Fruit fly (Drosophila melanogaster): Measurements from ENCODE around the gene CG11379.

Gene CG11379

dm6 chrX:1179865-1180264 lies at the start of gene CG11379:
Gene CG11379 (plus strand): TSS chrX:1180165.
- TF ChIP-seq tai (GFP tag; optimal IDR thresholded peaks at IDR 0.05) (no peak), Jra (GFP tag; optimal IDR thresholded peaks at IDR 0.05) (no peak), dl (GFP tag; optimal IDR thresholded peaks at IDR 0.05; ENCODE audit: insufficient read depth in 1 of 2, partially characterized antibody in 2 of 2) (no peak), rgr (GFP tag; optimal IDR thresholded peaks at IDR 0.05) (no peak), dsf (GFP tag; optimal IDR thresholded peaks at IDR 0.05; ENCODE audit: borderline replicate concordance) (no peak), Abd-B (GFP tag; optimal IDR thresholded peaks at IDR 0.05) (no peak), Hr83 (GFP tag; optimal IDR thresholded peaks at IDR 0.05; ENCODE audit: poor library complexity, severe bottlenecking) (no peak), Hnf4 (GFP tag; optimal IDR thresholded peaks at IDR 0.05) (no peak), pan (optimal IDR thresholded peaks at IDR 0.05) (no peak), fru (GFP tag; optimal IDR thresholded peaks at IDR 0.05) (no peak)

- TF ChIP-seq sv (GFP tag; optimal IDR thresholded peaks at IDR 0.05) = no peak
- peak in 1 of 2 experiments; percentile 35 for TF ChIP-seq dl (GFP tag; optimal IDR thresholded peaks at IDR 0.05; ENCODE audit: insufficient read depth in 1 of 2, partially characterized antibody in 2 of 2)
- no peak for TF ChIP-seq ey (GFP tag; optimal IDR thresholded peaks at IDR 0.05)
- TF ChIP-seq Rel (GFP tag; optimal IDR thresholded peaks at IDR 0.05) = no peak
- no peak for TF ChIP-seq Rel (tag; optimal IDR thresholded peaks at IDR 0.05)
- TF ChIP-seq psq (GFP tag; optimal IDR thresholded peaks at IDR 0.05) = peak; percentile 84
- TF ChIP-seq usp (GFP tag; optimal IDR thresholded peaks at IDR 0.05) = no peak
- TF ChIP-seq h (GFP tag; optimal IDR thresholded peaks at IDR 0.05) = no peak
- TF ChIP-seq Vsx2 (GFP tag; optimal IDR thresholded peaks at IDR 0.05; ENCODE audit: partially characterized antibody) = peak; percentile 24
- TF ChIP-seq jim (GFP tag; optimal IDR thresholded peaks at IDR 0.05) = no peak
- TF ChIP-seq N (GFP tag; optimal IDR thresholded peaks at IDR 0.05) = no peak
- no peak for TF ChIP-seq Hr83 (GFP tag; optimal IDR thresholded peaks at IDR 0.05; ENCODE audit: poor library complexity, severe bottlenecking)
- TF ChIP-seq br (GFP tag; optimal IDR thresholded peaks at IDR 0.05) = no peak
- TF ChIP-seq tai (GFP tag; optimal IDR thresholded peaks at IDR 0.05) = no peak
- peak; percentile 33 for TF ChIP-seq Dif (GFP tag; optimal IDR thresholded peaks at IDR 0.05; ENCODE audit: partially characterized antibody)
- no peak for TF ChIP-seq lola (GFP tag; optimal IDR thresholded peaks at IDR 0.05)
- TF ChIP-seq sage (GFP tag; optimal IDR thresholded peaks at IDR 0.05) = no peak
- TF ChIP-seq Abd-B (GFP tag; optimal IDR thresholded peaks at IDR 0.05) = no peak
- TF ChIP-seq Myc (optimal IDR thresholded peaks at IDR 0.05) = no peak
Observed at dm6 chrX:1134053-1135005, 45.6 kb upstream of the CG11379 start, which contains the start of gene CG3655. Gene CG3655 (minus strand): TSS chrX:1134896.

- TF ChIP-seq CrebA (GFP tag; optimal IDR thresholded peaks at IDR 0.05; ENCODE audit: borderline replicate concordance) (no peak), dsf (GFP tag; optimal IDR thresholded peaks at IDR 0.05; ENCODE audit: borderline replicate concordance) (no peak), Hr78 (GFP tag; optimal IDR thresholded peaks at IDR 0.05) (no peak), ey (GFP tag; optimal IDR thresholded peaks at IDR 0.05) (no peak), tai (GFP tag; optimal IDR thresholded peaks at IDR 0.05) (no peak), OdsH (GFP tag; optimal IDR thresholded peaks at IDR 0.05) (no peak), foxo (GFP tag; optimal IDR thresholded peaks at IDR 0.05) (peak in 1 of 2 experiments; percentile 32), Myc (optimal IDR thresholded peaks at IDR 0.05) (peak; percentile 93), sv (GFP tag; optimal IDR thresholded peaks at IDR 0.05) (no peak), Dif (GFP tag; optimal IDR thresholded peaks at IDR 0.05; ENCODE audit: partially characterized antibody) (peak; percentile 2), h (GFP tag; optimal IDR thresholded peaks at IDR 0.05) (peak; percentile 63), pan (optimal IDR thresholded peaks at IDR 0.05) (no peak), lola (GFP tag; optimal IDR thresholded peaks at IDR 0.05) (no peak), rgr (GFP tag; optimal IDR thresholded peaks at IDR 0.05) (peak; percentile 26), Hr83 (GFP tag; optimal IDR thresholded peaks at IDR 0.05; ENCODE audit: poor library complexity, severe bottlenecking) (no peak), Sp1 (GFP tag; optimal IDR thresholded peaks at IDR 0.05) (no peak), fru (GFP tag; optimal IDR thresholded peaks at IDR 0.05) (peak; percentile 25), CG32264 (GFP tag; optimal IDR thresholded peaks at IDR 0.05) (no peak), GATAd (GFP tag; optimal IDR thresholded peaks at IDR 0.05) (no peak), Dfd (GFP tag; optimal IDR thresholded peaks at IDR 0.05) (no peak), usp (GFP tag; optimal IDR thresholded peaks at IDR 0.05) (no peak), woc (GFP tag; optimal IDR thresholded peaks at IDR 0.05) (peak; percentile 89), br (GFP tag; optimal IDR thresholded peaks at IDR 0.05) (no peak), Jra (GFP tag; optimal IDR thresholded peaks at IDR 0.05) (no peak), Vsx2 (GFP tag; optimal IDR thresholded peaks at IDR 0.05; ENCODE audit: partially characterized antibody) (peak; percentile 20), HLH106 (tag; optimal IDR thresholded peaks at IDR 0.05) (peak; percentile 38)
Observed at dm6 chrX:1135006-1135376, 45.0 kb upstream of the CG11379 start.

Measured in whole organism, wandering third instar larva.